Fruit fly (Drosophila melanogaster): ENCODE results near the gene rtet.

rtet gene

DNA sequence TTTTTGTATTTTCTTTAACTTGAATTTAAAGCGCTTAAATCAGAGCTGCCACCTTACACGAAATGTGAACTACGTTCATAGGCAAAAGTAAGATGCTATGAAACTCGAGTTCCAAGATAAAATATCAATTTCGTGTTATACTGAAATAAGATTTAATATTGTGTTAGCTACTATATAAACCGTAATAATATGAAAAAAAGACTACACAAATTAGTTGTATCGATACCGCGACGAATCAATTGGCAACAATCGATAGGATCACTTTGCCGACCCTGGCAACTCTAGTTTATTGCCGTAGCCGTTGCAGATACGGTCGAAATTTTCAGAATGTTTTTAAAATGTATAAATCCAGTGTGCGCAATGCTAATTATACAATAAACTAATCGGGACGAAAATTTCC lies 32.2 kb downstream of the rtet start, which contains the start of gene SNF4Agamma (continued):
- TF ChIP-seq prd (optimal IDR thresholded peaks at IDR 0.05), result no peak
- TF ChIP-seq prd (GFP tag; IDR thresholded peaks at IDR 0.05), result peak; percentile 68
- no peak for TF ChIP-seq Hand (GFP tag; optimal IDR thresholded peaks at IDR 0.05)
- no peak for TF ChIP-seq C15 (GFP tag; IDR thresholded peaks at IDR 0.05)
- no peak for TF ChIP-seq pros (GFP tag; optimal IDR thresholded peaks at IDR 0.05)
- TF ChIP-seq az2 (GFP tag; optimal IDR thresholded peaks at IDR 0.05), result no peak
- no peak for TF ChIP-seq abd-A (tag; optimal IDR thresholded peaks at IDR 0.05)
- no peak for TF ChIP-seq disco-r (GFP tag; optimal IDR thresholded peaks at IDR 0.05)
- TF ChIP-seq CG13775 (GFP tag; optimal IDR thresholded peaks at IDR 0.05), result no peak
- 0 out of 2 replicates have a peak, but pooled peaks have one; percentile 31 for TF ChIP-seq GATAe (GFP tag; conservative IDR thresholded peaks at IDR 0.05)
- no peak for TF ChIP-seq tx (GFP tag; optimal IDR thresholded peaks at IDR 0.05)
- peak in 1 of 2 experiments; percentile 24 for TF ChIP-seq Pdp1 (GFP tag; optimal IDR thresholded peaks at IDR 0.05)
- TF ChIP-seq Six4 (GFP tag; optimal IDR thresholded peaks at IDR 0.05), result no peak
- TF ChIP-seq sim (GFP tag; IDR thresholded peaks at IDR 0.05), result no peak
- TF ChIP-seq toy (GFP tag; IDR thresholded peaks at IDR 0.05), result no peak
- TF ChIP-seq CG6813 (GFP tag; optimal IDR thresholded peaks at IDR 0.05), result no peak
- no peak for TF ChIP-seq Kr (GFP tag; optimal IDR thresholded peaks at IDR 0.05)
- peak; percentile 77 for TF ChIP-seq knrl (GFP tag; IDR thresholded peaks at IDR 0.05; ENCODE audit: partially characterized antibody)
- TF ChIP-seq Oli (tag; optimal IDR thresholded peaks at IDR 0.05), result no peak
- no peak for TF ChIP-seq CG31365 (tag; optimal IDR thresholded peaks at IDR 0.05)
- no peak for TF ChIP-seq CG33557 (GFP tag; optimal IDR thresholded peaks at IDR 0.05)
- no peak for TF ChIP-seq CG1602 (GFP tag; optimal IDR thresholded peaks at IDR 0.05)
- peak; percentile 9; the same call in 1 of the 2 replicates for TF ChIP-seq ato (GFP tag; IDR thresholded peaks at IDR 0.05; ENCODE audit: partially characterized antibody)
- no peak for TF ChIP-seq Bdp1 (GFP tag; optimal IDR thresholded peaks at IDR 0.05)
- no peak for TF ChIP-seq lab (GFP tag; optimal IDR thresholded peaks at IDR 0.05)
- TF ChIP-seq bbx (GFP tag; IDR thresholded peaks at IDR 0.05; ENCODE audit: partially characterized antibody), result peak; percentile 77
- no peak for TF ChIP-seq Taf1 (GFP tag; IDR thresholded peaks at IDR 0.05)
- TF ChIP-seq CTCF (GFP tag; optimal IDR thresholded peaks at IDR 0.05), result no peak
- no peak for TF ChIP-seq CG11398 (GFP tag; optimal IDR thresholded peaks at IDR 0.05)
- TF ChIP-seq croc (GFP tag; conservative IDR thresholded peaks at IDR 0.05), result 0 out of 3 replicates have a peak, but pooled peaks have one; percentile 19
- TF ChIP-seq CG16779 (GFP tag; IDR thresholded peaks at IDR 0.05), result no peak
- TF ChIP-seq CG12942 (GFP tag; optimal IDR thresholded peaks at IDR 0.05), result no peak
- TF ChIP-seq run (tag; optimal IDR thresholded peaks at IDR 0.05), result no peak
- TF ChIP-seq MTF-1 (GFP tag; optimal IDR thresholded peaks at IDR 0.05; ENCODE audit: borderline replicate concordance), result no peak
- no peak for TF ChIP-seq nom (GFP tag; optimal IDR thresholded peaks at IDR 0.05)
- no peak for TF ChIP-seq CG13123 (GFP tag; optimal IDR thresholded peaks at IDR 0.05)
- TF ChIP-seq CG6689 (GFP tag; IDR thresholded peaks at IDR 0.05), result no peak
- TF ChIP-seq cad (GFP tag; optimal IDR thresholded peaks at IDR 0.05), result no peak
- no peak for TF ChIP-seq corto (GFP tag; optimal IDR thresholded peaks at IDR 0.05)
- TF ChIP-seq nau (GFP tag; optimal IDR thresholded peaks at IDR 0.05), result no peak
- no peak for TF ChIP-seq CG7745 (tag; optimal IDR thresholded peaks at IDR 0.05)
- TF ChIP-seq vvl (GFP tag; IDR thresholded peaks at IDR 0.05), result 0 out of 2 replicates have a peak, but pooled peaks have one; percentile 37
- no peak for TF ChIP-seq oc (tag; optimal IDR thresholded peaks at IDR 0.05)
- TF ChIP-seq CG11695 (GFP tag; IDR thresholded peaks at IDR 0.05), result no peak
- no peak for TF ChIP-seq CG3065 (GFP tag; optimal IDR thresholded peaks at IDR 0.05)
- no peak for TF ChIP-seq CG8388 (GFP tag; optimal IDR thresholded peaks at IDR 0.05)
- TF ChIP-seq CG7357 (GFP tag; IDR thresholded peaks at IDR 0.05), result no peak
- peak; percentile 91 for TF ChIP-seq Ets65A (GFP tag)
- TF ChIP-seq CG17186 (GFP tag; optimal IDR thresholded peaks at IDR 0.05), result no peak
- no peak for TF ChIP-seq Hmr (GFP tag; optimal IDR thresholded peaks at IDR 0.05)
- TF ChIP-seq CG6654 (GFP tag; optimal IDR thresholded peaks at IDR 0.05), result no peak
- TF ChIP-seq pfk (GFP tag; optimal IDR thresholded peaks at IDR 0.05), result no peak
